Worm (Caenorhabditis elegans) whole organism, mixed stage, embryonic: ENCODE measurements around the gene xol-1.

Source experiments
- M03D4.4 ChIP-seq: sonication (generic microtip); optimal IDR thresholded peaks from 2 replicates; lab custom pipeline; 2017; ENCODE audit warnings: mild to moderate bottlenecking, missing genetic modification characterization, missing compliant biosample characterization
- blmp-1 ChIP-seq: fragments of 150-350 bp; optimal IDR thresholded peaks from 2 replicates; lab custom pipeline; 2014; ENCODE audit warnings: missing biosample characterization, missing genetic modification characterization
- ceh-39 ChIP-seq: fragments of 150-350 bp; optimal IDR thresholded peaks from 2 replicates; lab custom pipeline; 2014; ENCODE audit warnings: missing biosample characterization, missing genetic modification characterization
- ceh-43 ChIP-seq: fragments of 200-800 bp; sonication (Bioruptor generic); optimal IDR thresholded peaks from 2 replicates; lab custom pipeline; 2018; ENCODE audit warnings: mild to moderate bottlenecking, missing genetic modification characterization, moderate library complexity, missing compliant biosample characterization
- ceh-83 ChIP-seq: fragments of 200-800 bp; sonication (Bioruptor generic); optimal IDR thresholded peaks from 2 replicates; lab custom pipeline; 2018; ENCODE audit warnings: mild to moderate bottlenecking, missing genetic modification characterization, missing compliant biosample characterization
- ces-1 ChIP-seq: fragments of 150-350 bp; optimal IDR thresholded peaks from 2 replicates; lab custom pipeline; 2014; ENCODE audit warnings: missing biosample characterization, missing genetic modification reagents, missing genetic modification characterization
- cnd-1 ChIP-seq: fragments of 200-800 bp; sonication (Bioruptor generic); optimal IDR thresholded peaks from 2 replicates; lab custom pipeline; 2018; ENCODE audit warnings: mild to moderate bottlenecking, missing genetic modification characterization, missing compliant biosample characterization
- drap-1 ChIP-seq: fragments of 200-800 bp; sonication (Bioruptor generic); optimal IDR thresholded peaks from 3 replicates; lab custom pipeline; 2018; ENCODE audit warnings: mild to moderate bottlenecking, missing genetic modification characterization, missing compliant biosample characterization
- elt-1 ChIP-seq: sonication (generic microtip); optimal IDR thresholded peaks from 2 replicates; lab custom pipeline; 2017; ENCODE audit warnings: missing genetic modification characterization, mild to moderate bottlenecking, missing compliant biosample characterization, antibody characterized with exemption, moderate library complexity, borderline replicate concordance; ENCODE audit not compliant: insufficient read depth
- elt-3 ChIP-seq: fragments of 150-350 bp; optimal IDR thresholded peaks from 2 replicates; lab custom pipeline; 2014; ENCODE audit warnings: missing biosample characterization, missing genetic modification characterization
- ham-2 ChIP-seq: fragments of 200-800 bp; sonication (Bioruptor generic); optimal IDR thresholded peaks from 2 replicates; lab custom pipeline; 2018; ENCODE audit warnings: mild to moderate bottlenecking, missing genetic modification characterization, missing compliant biosample characterization
- hlh-1 ChIP-seq: fragments of 150-350 bp; optimal IDR thresholded peaks from 2 replicates; lab custom pipeline; 2014; ENCODE audit warnings: missing biosample characterization, missing genetic modification reagents, missing genetic modification characterization
- lin-13 ChIP-seq: fragments of 150-350 bp; optimal IDR thresholded peaks from 2 replicates; lab custom pipeline; 2014; ENCODE audit warnings: missing biosample characterization, missing genetic modification characterization
- lin-32 ChIP-seq: fragments of 200-800 bp; sonication (Bioruptor generic); optimal IDR thresholded peaks from 2 replicates; lab custom pipeline; 2018; ENCODE audit warnings: mild to moderate bottlenecking, missing genetic modification characterization, missing compliant biosample characterization
- mab-5 ChIP-seq: fragments of 150-350 bp; optimal IDR thresholded peaks from 2 replicates; lab custom pipeline; 2014; ENCODE audit warnings: missing biosample characterization, missing genetic modification characterization
- mep-1 ChIP-seq: fragments of 150-350 bp; optimal IDR thresholded peaks from 2 replicates; lab custom pipeline; 2017; ENCODE audit warnings: missing biosample characterization, missing genetic modification reagents, missing genetic modification characterization, inconsistent platforms
- mls-2 ChIP-seq: sonication (generic microtip); optimal IDR thresholded peaks from 2 replicates; lab custom pipeline; 2016; ENCODE audit warnings: mild to moderate bottlenecking, missing genetic modification characterization, moderate library complexity, missing compliant biosample characterization
- nhr-12 ChIP-seq: fragments of 150-350 bp; optimal IDR thresholded peaks from 2 replicates; lab custom pipeline; 2014; ENCODE audit warnings: missing biosample characterization, missing genetic modification characterization
- nhr-2 ChIP-seq: fragments of 150-350 bp; optimal IDR thresholded peaks from 2 replicates; lab custom pipeline; 2014; ENCODE audit warnings: missing biosample characterization, missing genetic modification characterization
- nhr-237 ChIP-seq: fragments of 150-350 bp; optimal IDR thresholded peaks from 2 replicates; lab custom pipeline; 2014; ENCODE audit warnings: missing biosample characterization, missing genetic modification characterization
- nhr-76 ChIP-seq: sonication (generic microtip); optimal IDR thresholded peaks from 2 replicates; lab custom pipeline; 2017; ENCODE audit warnings: missing biosample characterization, missing genetic modification characterization
- pha-4 ChIP-seq: fragments of 150-350 bp; optimal IDR thresholded peaks from 2 replicates; lab custom pipeline; 2018; ENCODE audit warnings: missing biosample characterization, missing genetic modification reagents, missing genetic modification characterization
- sem-2 ChIP-seq: fragments of 200-800 bp; sonication (Bioruptor generic); optimal IDR thresholded peaks from 2 replicates; lab custom pipeline; 2018; ENCODE audit warnings: mild to moderate bottlenecking, missing genetic modification characterization, missing compliant biosample characterization
- snpc-4 ChIP-seq: fragments of 150-350 bp; optimal IDR thresholded peaks from 2 replicates; lab custom pipeline; 2014; ENCODE audit warnings: missing biosample characterization, missing genetic modification characterization
- sptf-1 ChIP-seq: sonication (generic microtip); optimal IDR thresholded peaks from 2 replicates; lab custom pipeline; 2017; ENCODE audit warnings: mild to moderate bottlenecking, missing genetic modification characterization, moderate library complexity, missing compliant biosample characterization
- tbx-8 ChIP-seq: fragments of 200-800 bp; sonication (Bioruptor generic); optimal IDR thresholded peaks from 2 replicates; lab custom pipeline; 2018; ENCODE audit warnings: mild to moderate bottlenecking, missing genetic modification characterization, moderate library complexity, missing compliant biosample characterization
- unc-120 ChIP-seq: sonication (generic microtip); optimal IDR thresholded peaks from 2 replicates; lab custom pipeline; 2017; ENCODE audit warnings: missing genetic modification characterization, missing compliant biosample characterization; ENCODE audit not compliant: poor library complexity, severe bottlenecking
- unc-62 ChIP-seq: fragments of 150-350 bp; optimal IDR thresholded peaks from 2 replicates; lab custom pipeline; 2014; ENCODE audit warnings: missing biosample characterization, missing genetic modification reagents, missing genetic modification characterization
- zip-8 ChIP-seq: fragments of 150-350 bp; optimal IDR thresholded peaks from 2 replicates; lab custom pipeline; 2014; ENCODE audit warnings: missing biosample characterization, missing genetic modification characterization

xol-1 gene

ce11 chrX:8018441-8018840, 22.7 kb upstream of the xol-1 start:
- TF ChIP-seq sptf-1 (tag; lab: Kevin White, UChicago): no peak
- TF ChIP-seq drap-1: no peak
- TF ChIP-seq snpc-4 (tag; lab: Kevin White, UChicago): no peak
- no peak for TF ChIP-seq ces-1 (GFP tag; lab: Kevin White, UChicago)
- TF ChIP-seq, all 35 proteins: peak for 0

- peak; percentile 39 for TF ChIP-seq mep-1 (tag; lab: Kevin White, UChicago)
- TF ChIP-seq drap-1: peak; percentile 26
- no peak for TF ChIP-seq blmp-1 (tag; lab: Kevin White, UChicago)
- TF ChIP-seq cnd-1 (tag; lab: Kevin White, UChicago): no peak
- no peak for TF ChIP-seq elt-3 (tag; lab: Kevin White, UChicago)
- no peak for TF ChIP-seq ceh-83 (GFP tag; lab: Kevin White, UChicago)
- peak; percentile 81 for TF ChIP-seq pha-4 (tag; lab: Kevin White, UChicago)
- TF ChIP-seq unc-62: peak; percentile 6
- peak; percentile 51 for TF ChIP-seq ham-2
- peak; percentile 11 for TF ChIP-seq unc-120
- TF ChIP-seq M03D4.4 (tag; lab: Kevin White, UChicago): peak; percentile 18
- TF ChIP-seq hlh-1: no peak
- TF ChIP-seq ceh-39 (tag; lab: Kevin White, UChicago): no peak
- TF ChIP-seq elt-1 (tag; lab: Kevin White, UChicago): no peak
- TF ChIP-seq nhr-2: no peak
- peak; percentile 68 for TF ChIP-seq mls-2 (tag; lab: Kevin White, UChicago)
- TF ChIP-seq nhr-237 (tag; lab: Kevin White, UChicago): no peak
- no peak for TF ChIP-seq zip-8 (tag; lab: Kevin White, UChicago)
- TF ChIP-seq mab-5 (tag; lab: Kevin White, UChicago): no peak
- no peak for TF ChIP-seq lin-32 (GFP tag; lab: Kevin White, UChicago)
- TF ChIP-seq sptf-1 (tag; lab: Kevin White, UChicago): peak; percentile 69
These were observed 21.4 kb upstream of the xol-1 start for ce11 chrX:8019665-8020064.

- TF ChIP-seq mls-2 (tag; lab: Kevin White, UChicago) (no peak), unc-120 (peak; percentile 9), ceh-39 (tag; lab: Kevin White, UChicago) (no peak), pha-4 (tag; lab: Kevin White, UChicago) (no peak), nhr-76 (tag; lab: Kevin White, UChicago) (no peak), sptf-1 (tag; lab: Kevin White, UChicago) (peak; percentile 24)
- TF ChIP-seq, all 35 proteins: peak for 2
These were observed 19.5 kb upstream of the xol-1 start for ce11 chrX:8021609-8022008.

ce11 chrX:8022728-8023127, 18.4 kb upstream of the xol-1 start:
- TF ChIP-seq tbx-8 (no peak), hlh-1 (no peak), unc-120 (no peak), nhr-76 (tag; lab: Kevin White, UChicago) (no peak), snpc-4 (tag; lab: Kevin White, UChicago) (no peak), lin-13 (tag; lab: Kevin White, UChicago) (no peak), ces-1 (GFP tag; lab: Kevin White, UChicago) (no peak), ham-2 (no peak)

- TF ChIP-seq nhr-12 (tag; lab: Kevin White, UChicago) (no peak), ceh-43 (GFP tag; lab: Kevin White, UChicago) (no peak), hlh-1 (no peak), ces-1 (GFP tag; lab: Kevin White, UChicago) (no peak), ceh-39 (tag; lab: Kevin White, UChicago) (no peak), pha-4 (tag; lab: Kevin White, UChicago) (no peak), lin-13 (tag; lab: Kevin White, UChicago) (no peak), cnd-1 (tag; lab: Kevin White, UChicago) (no peak), lin-32 (GFP tag; lab: Kevin White, UChicago) (no peak), sem-2 (GFP tag; lab: Kevin White, UChicago) (no peak), mls-2 (tag; lab: Kevin White, UChicago) (no peak), mep-1 (tag; lab: Kevin White, UChicago) (no peak), M03D4.4 (tag; lab: Kevin White, UChicago) (no peak), ham-2 (no peak), nhr-237 (tag; lab: Kevin White, UChicago) (no peak)
These were observed 14.4 kb upstream of the xol-1 start for ce11 chrX:8026709-8027108.
